Worm (Caenorhabditis elegans): ENCODE results near the gene Y32G9A.3.

DNA sequence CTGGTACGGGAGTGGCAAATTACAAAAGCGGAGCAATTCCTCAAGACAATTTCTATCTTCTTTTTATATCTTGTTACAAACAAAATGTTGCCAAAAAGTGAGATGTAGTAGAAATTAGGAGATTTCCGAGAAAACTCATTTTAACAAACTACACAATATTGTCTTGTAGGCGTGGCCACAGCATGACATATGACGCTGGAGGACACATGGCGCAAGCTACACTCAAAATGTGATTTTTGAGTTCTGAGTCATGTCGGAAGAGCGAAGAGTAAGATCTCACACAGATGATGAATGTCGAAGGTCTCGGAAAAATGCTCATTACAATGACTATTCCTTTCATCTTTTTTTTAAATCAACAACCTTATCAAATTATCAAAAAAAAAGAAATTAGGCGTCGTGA, 50.3 kb downstream of the Y32G9A.3 start, which contains the start of gene Y40B10B.1:
- TF ChIP-seq tbx-2 (tag; optimal IDR thresholded peaks at IDR 0.05) (no peak), aly-2 (tag; optimal IDR thresholded peaks at IDR 0.05) (no peak), unc-62 (GFP tag; optimal IDR thresholded peaks at IDR 0.05) (no peak), nhr-28 (tag; optimal IDR thresholded peaks at IDR 0.05) (no peak)

Measured in whole organism, L1 larva.